Worm (Caenorhabditis elegans) whole organism, young adult: Measurements from ENCODE around the gene lips-5.
A peak's percentile ranks its signal among the peaks of the same experiment; 100 is the strongest.

Experiments
- B0035.1 ChIP-seq: sonication (generic microtip); optimal IDR thresholded peaks from 2 replicates; lab custom pipeline; 2016; ENCODE audit warnings: missing genetic modification characterization, mild to moderate bottlenecking, missing compliant biosample characterization, missing genotype, missing genetic modification reagents
- C17E4.6 ChIP-seq: fragments of 200-800 bp; sonication (Bioruptor generic); IDR thresholded peaks from 2 replicates; pipeline ENCODE4 v1.3.6; 2022; ENCODE audit warnings: missing genetic modification reagents, missing genetic modification characterization, missing compliant biosample characterization
- D2030.7 ChIP-seq: fragments of 200-800 bp; sonication (Bioruptor generic); IDR thresholded peaks from 2 replicates; pipeline ENCODE4 v1.3.6; 2022; ENCODE audit warnings: missing genetic modification reagents, missing genetic modification characterization, missing compliant biosample characterization
- F10E7.11 ChIP-seq: sonication (generic microtip); optimal IDR thresholded peaks from 2 replicates; lab custom pipeline; 2017; ENCODE audit warnings: mild to moderate bottlenecking, missing genetic modification characterization, moderate library complexity, missing compliant biosample characterization
- F33H1.4 ChIP-seq: fragments of 200-800 bp; sonication (Bioruptor generic); IDR thresholded peaks from 2 replicates; pipeline ENCODE4 v1.3.6; 2022; ENCODE audit warnings: missing genetic modification reagents, missing genetic modification characterization, missing compliant biosample characterization
- F37B4.10 ChIP-seq: fragments of 200-800 bp; sonication (Bioruptor generic); IDR thresholded peaks from 2 replicates; pipeline ENCODE4 v1.3.6; 2022; ENCODE audit warnings: missing genetic modification characterization, missing compliant biosample characterization
- F49E8.2 ChIP-seq: sonication (generic microtip); optimal IDR thresholded peaks from 3 replicates; lab custom pipeline; 2017; ENCODE audit warnings: missing genetic modification characterization, mild to moderate bottlenecking, missing compliant biosample characterization, antibody characterized with exemption, moderate library complexity; ENCODE audit not compliant: insufficient read depth
- F52B5.7 ChIP-seq: sonication (generic microtip); optimal IDR thresholded peaks from 2 replicates; lab custom pipeline; 2016; ENCODE audit warnings: mild to moderate bottlenecking, missing genetic modification characterization, missing compliant biosample characterization
- F57C9.4 ChIP-seq: sonication (generic microtip); optimal IDR thresholded peaks from 2 replicates; lab custom pipeline; 2017; ENCODE audit warnings: mild to moderate bottlenecking, missing genetic modification characterization, missing compliant biosample characterization
- T07F8.4 ChIP-seq: sonication (generic microtip); optimal IDR thresholded peaks from 2 replicates; lab custom pipeline; 2016; ENCODE audit warnings: mild to moderate bottlenecking, missing genetic modification characterization, moderate library complexity, missing compliant biosample characterization
- Y56A3A.18 ChIP-seq: fragments of 200-800 bp; sonication (Bioruptor generic); IDR thresholded peaks from 2 replicates; pipeline ENCODE4 v1.3.6; 2022; ENCODE audit warnings: missing genetic modification reagents, missing genetic modification characterization, missing compliant biosample characterization
- ZK185.1 ChIP-seq: sonication (generic microtip); optimal IDR thresholded peaks from 2 replicates; lab custom pipeline; 2016; ENCODE audit warnings: mild to moderate bottlenecking, missing genetic modification characterization, missing compliant biosample characterization; ENCODE audit not compliant: poor library complexity, severe bottlenecking
- akir-1 ChIP-seq: fragments of 200-800 bp; sonication (Bioruptor generic); optimal IDR thresholded peaks from 2 replicates; lab custom pipeline; 2018; ENCODE audit warnings: mild to moderate bottlenecking, missing genetic modification characterization, moderate library complexity, missing compliant biosample characterization
- ama-1 ChIP-seq, 3 experiments: fragments of 150-350 bp in 1 of 3; sonication (generic microtip) in 2 of 3; optimal IDR thresholded peaks; 2 replicates each; lab custom pipeline; 2014 to 2018; ENCODE audit warnings: missing biosample characterization in 2 of 3, missing genetic modification characterization in 2 of 3, missing genetic modification reagents in 2 of 3
- aptf-2 ChIP-seq: fragments of 200-800 bp; sonication (Bioruptor generic); conservative IDR thresholded peaks from 2 replicates; pipeline ENCODE4 v1.3.6; 2022; ENCODE audit warnings: missing genetic modification reagents, missing genetic modification characterization, missing compliant biosample characterization
- aptf-3 ChIP-seq: fragments of 200-800 bp; sonication (Bioruptor generic); IDR thresholded peaks from 2 replicates; pipeline ENCODE4 v1.3.6; 2022; ENCODE audit warnings: missing genetic modification characterization, missing compliant biosample characterization
- athp-1 ChIP-seq: sonication (generic microtip); optimal IDR thresholded peaks from 2 replicates; lab custom pipeline; 2017; ENCODE audit warnings: mild to moderate bottlenecking, missing genetic modification characterization, missing compliant biosample characterization
- attf-6 ChIP-seq: fragments of 200-800 bp; sonication (Bioruptor generic); IDR thresholded peaks from 2 replicates; pipeline ENCODE4 v1.3.6; 2022; ENCODE audit warnings: missing genetic modification reagents, missing genetic modification characterization, missing compliant biosample characterization
- ccch-3 ChIP-seq: fragments of 200-800 bp; sonication (Bioruptor generic); optimal IDR thresholded peaks from 2 replicates; lab custom pipeline; 2018; ENCODE audit warnings: mild to moderate bottlenecking, missing genetic modification characterization, missing compliant biosample characterization
- cebp-2 ChIP-seq: fragments of 200-800 bp; sonication (Bioruptor generic); IDR thresholded peaks from 2 replicates; pipeline ENCODE4 v1.3.6; 2022; ENCODE audit warnings: missing genetic modification characterization, missing compliant biosample characterization
- ceh-100 ChIP-seq: fragments of 200-800 bp; sonication (Bioruptor generic); IDR thresholded peaks from 2 replicates; pipeline ENCODE4 v1.3.6; 2022; ENCODE audit warnings: missing genetic modification reagents, missing genetic modification characterization, missing compliant biosample characterization
- ceh-27 ChIP-seq: fragments of 200-800 bp; sonication (Bioruptor generic); optimal IDR thresholded peaks from 2 replicates; lab custom pipeline; 2018; ENCODE audit warnings: mild to moderate bottlenecking, missing genetic modification characterization, moderate library complexity, missing compliant biosample characterization
- ceh-40 ChIP-seq: fragments of 200-800 bp; sonication (Bioruptor generic); IDR thresholded peaks from 2 replicates; pipeline ENCODE4 v1.3.6; 2022; ENCODE audit warnings: missing genetic modification characterization, missing compliant biosample characterization
- ceh-91 ChIP-seq: fragments of 200-800 bp; sonication (Bioruptor generic); IDR thresholded peaks from 2 replicates; pipeline ENCODE4 v1.3.6; 2022; ENCODE audit warnings: missing genetic modification reagents, missing genetic modification characterization, missing compliant biosample characterization
- chd-7 ChIP-seq: sonication (generic microtip); optimal IDR thresholded peaks from 2 replicates; lab custom pipeline; 2016; ENCODE audit warnings: mild to moderate bottlenecking, missing genetic modification characterization, moderate library complexity, missing compliant biosample characterization
- egrh-3 ChIP-seq: fragments of 200-800 bp; sonication (Bioruptor generic); IDR thresholded peaks from 2 replicates; pipeline ENCODE4 v1.3.6; 2022; ENCODE audit warnings: missing genetic modification reagents, missing genetic modification characterization, missing compliant biosample characterization
- ekl-4 ChIP-seq: fragments of 200-800 bp; sonication (Bioruptor generic); IDR thresholded peaks from 2 replicates; pipeline ENCODE4 v1.3.6; 2022; ENCODE audit warnings: missing genetic modification reagents, missing genetic modification characterization, missing compliant biosample characterization
- hlh-26 ChIP-seq: fragments of 200-800 bp; sonication (Bioruptor generic); conservative IDR thresholded peaks from 2 replicates; pipeline ENCODE4 v1.3.6; 2022; ENCODE audit warnings: missing genetic modification reagents, missing genetic modification characterization, missing compliant biosample characterization
- hmg-20 ChIP-seq: fragments of 200-800 bp; sonication (Bioruptor generic); IDR thresholded peaks from 2 replicates; pipeline ENCODE4 v1.3.6; 2022; ENCODE audit warnings: missing genetic modification reagents, missing genetic modification characterization, missing compliant biosample characterization
- hrde-1 ChIP-seq: sonication (generic microtip); optimal IDR thresholded peaks from 2 replicates; lab custom pipeline; 2016; ENCODE audit warnings: missing genetic modification characterization, mild to moderate bottlenecking, missing compliant biosample characterization, moderate library complexity, missing genotype, missing genetic modification reagents, borderline replicate concordance
- lag-1 ChIP-seq: fragments of 200-800 bp; sonication (Bioruptor generic); IDR thresholded peaks from 2 replicates; pipeline ENCODE4 v1.3.6; 2022; ENCODE audit warnings: missing genetic modification reagents, missing genetic modification characterization, missing compliant biosample characterization
- let-526 ChIP-seq: fragments of 200-800 bp; sonication (Bioruptor generic); IDR thresholded peaks from 2 replicates; pipeline ENCODE4 v1.3.6; 2022; ENCODE audit warnings: missing genetic modification reagents, missing genetic modification characterization, missing compliant biosample characterization
- lin-35 ChIP-seq, 3 experiments: fragments of 150-350 bp in 2 of 3; sonication (generic microtip) in 1 of 3; optimal IDR thresholded peaks; 2 replicates each; lab custom pipeline; 2014 to 2018; ENCODE audit warnings: missing biosample characterization in 3 of 3, missing genetic modification characterization in 3 of 3, missing genetic modification reagents in 3 of 3
- lin-54 ChIP-seq: fragments of 200-800 bp; sonication (Bioruptor generic); optimal IDR thresholded peaks from 2 replicates; lab custom pipeline; 2018; ENCODE audit warnings: mild to moderate bottlenecking, missing genetic modification characterization, missing compliant biosample characterization
- lsl-1 ChIP-seq: fragments of 200-800 bp; sonication (Bioruptor generic); optimal IDR thresholded peaks from 2 replicates; lab custom pipeline; 2018; ENCODE audit warnings: mild to moderate bottlenecking, missing genetic modification characterization, moderate library complexity, missing compliant biosample characterization
- lsy-27 ChIP-seq: sonication (generic microtip); optimal IDR thresholded peaks from 2 replicates; lab custom pipeline; 2017; ENCODE audit warnings: missing genetic modification characterization, mild to moderate bottlenecking, missing compliant biosample characterization, antibody characterized with exemption, missing genotype, borderline replicate concordance; ENCODE audit not compliant: insufficient read depth
- madf-10 ChIP-seq: sonication (generic microtip); optimal IDR thresholded peaks from 2 replicates; lab custom pipeline; 2016; ENCODE audit warnings: mild to moderate bottlenecking, missing genetic modification characterization, missing compliant biosample characterization
- mel-28 ChIP-seq: sonication (generic microtip); optimal IDR thresholded peaks from 2 replicates; lab custom pipeline; 2016; ENCODE audit warnings: borderline replicate concordance, mild to moderate bottlenecking, missing genetic modification characterization, missing compliant biosample characterization
- mes-4 ChIP-seq: sonication (generic microtip); optimal IDR thresholded peaks from 2 replicates; lab custom pipeline; 2016; ENCODE audit warnings: missing genotype, missing genetic modification characterization, missing compliant biosample characterization
- nhr-27 ChIP-seq: fragments of 200-800 bp; sonication (Bioruptor generic); optimal IDR thresholded peaks from 2 replicates; lab custom pipeline; 2018; ENCODE audit warnings: mild to moderate bottlenecking, missing genetic modification characterization, moderate library complexity, missing compliant biosample characterization
- pbrm-1 ChIP-seq: fragments of 200-800 bp; sonication (Bioruptor generic); IDR thresholded peaks from 2 replicates; pipeline ENCODE4 v1.3.6; 2022; ENCODE audit warnings: missing genetic modification reagents, missing genetic modification characterization, missing compliant biosample characterization
- rcor-1 ChIP-seq: fragments of 200-800 bp; sonication (Bioruptor generic); IDR thresholded peaks from 2 replicates; pipeline ENCODE4 v1.3.6; 2022; ENCODE audit warnings: missing genetic modification reagents, missing genetic modification characterization, missing compliant biosample characterization
- rec-8 ChIP-seq, 2 experiments: sonication (generic microtip); optimal IDR thresholded peaks; 2 replicates each; lab custom pipeline; 2016; ENCODE audit warnings: mild to moderate bottlenecking in 2 of 2, missing genetic modification characterization in 2 of 2, missing genetic modification reagents in 2 of 2, missing genotype in 2 of 2, missing biosample characterization in 1 of 2, missing compliant biosample characterization in 1 of 2, moderate library complexity in 1 of 2
- repo-1 ChIP-seq: sonication (generic microtip); optimal IDR thresholded peaks from 2 replicates; lab custom pipeline; 2017; ENCODE audit warnings: mild to moderate bottlenecking, missing genetic modification characterization, missing compliant biosample characterization
- sea-2 ChIP-seq: fragments of 200-800 bp; sonication (Bioruptor generic); IDR thresholded peaks from 2 replicates; pipeline ENCODE4 v1.3.6; 2022; ENCODE audit warnings: missing genetic modification characterization, missing compliant biosample characterization
- tlf-1 ChIP-seq: fragments of 200-800 bp; sonication (Bioruptor generic); optimal IDR thresholded peaks from 2 replicates; lab custom pipeline; 2018; ENCODE audit warnings: mild to moderate bottlenecking, missing genetic modification characterization, missing compliant biosample characterization
- xnd-1 ChIP-seq: sonication (generic microtip); optimal IDR thresholded peaks from 2 replicates; lab custom pipeline; 2016; ENCODE audit warnings: missing genotype, missing genetic modification reagents, missing genetic modification characterization, missing compliant biosample characterization
- ztf-3 ChIP-seq: fragments of 200-800 bp; sonication (Bioruptor generic); optimal IDR thresholded peaks from 2 replicates; lab custom pipeline; 2018; ENCODE audit warnings: mild to moderate bottlenecking, missing genetic modification characterization, missing compliant biosample characterization

Gene lips-5

DNA sequence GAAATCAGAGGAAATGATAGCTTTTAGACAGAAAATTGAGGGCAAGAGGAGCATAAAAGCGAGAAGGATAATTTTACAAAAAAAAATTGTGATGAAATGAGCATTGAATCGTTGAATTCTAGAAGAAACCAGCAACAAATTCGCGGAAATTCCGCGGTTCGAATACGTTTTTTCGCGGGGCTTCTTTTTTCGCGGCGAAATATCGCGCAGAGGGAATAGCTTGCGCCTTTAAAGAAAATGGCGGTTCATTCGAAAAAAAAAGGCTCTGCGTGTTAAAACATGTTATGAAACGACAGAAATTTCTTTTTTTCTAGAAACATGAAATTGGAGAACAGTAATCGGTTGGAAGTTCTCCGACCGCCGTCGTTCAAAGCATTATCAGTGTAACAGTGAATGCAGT, 48.9 kb upstream of the lips-5 start (continued):
- no peak for TF ChIP-seq rec-8 (tag; optimal IDR thresholded peaks at IDR 0.05; lab: Kevin White, UChicago)
- peak; percentile 51; the same call in 1 of the 2 replicates for TF ChIP-seq ceh-100
- TF ChIP-seq ceh-91 = peak; percentile 96
- no peak for TF ChIP-seq F37B4.10 (GFP tag; lab: Robert Waterston, UW)
- peak; percentile 50; the same call in 1 of the 2 replicates for TF ChIP-seq C17E4.6 (GFP tag; lab: Robert Waterston, UW)
- TF ChIP-seq ekl-4 (GFP tag; lab: Robert Waterston, UW) = peak; percentile 83
- TF ChIP-seq T07F8.4 (tag; lab: Kevin White, UChicago) = no peak
- TF ChIP-seq ztf-3 (GFP tag; lab: Kevin White, UChicago) = no peak
- TF ChIP-seq mes-4 (tag; lab: Kevin White, UChicago) = no peak
- TF ChIP-seq tlf-1 = peak; percentile 65
- TF ChIP-seq F57C9.4 (tag; lab: Kevin White, UChicago) = no peak
- peak; percentile 73 for TF ChIP-seq lsl-1
- no peak for TF ChIP-seq aptf-3 (GFP tag; lab: Robert Waterston, UW)
- no peak for TF ChIP-seq nhr-27 (tag; lab: Kevin White, UChicago)
- TF ChIP-seq egrh-3 (GFP tag; lab: Robert Waterston, UW) = no peak
- no peak for TF ChIP-seq B0035.1
- TF ChIP-seq F49E8.2 (tag; lab: Kevin White, UChicago) = peak; percentile 45
- TF ChIP-seq hrde-1 = no peak
- TF ChIP-seq lin-54 (GFP tag; lab: Kevin White, UChicago) = peak; percentile 81
- no peak for TF ChIP-seq athp-1
- no peak for TF ChIP-seq ceh-40
- TF ChIP-seq lag-1 (GFP tag; lab: Robert Waterston, UW) = no peak
- no peak for TF ChIP-seq madf-10 (tag; lab: Kevin White, UChicago)
- no peak for TF ChIP-seq ama-1 (optimal IDR thresholded peaks at IDR 0.05; lab: Kevin White, UChicago)
- TF ChIP-seq ama-1 (GFP tag; optimal IDR thresholded peaks at IDR 0.05; lab: Kevin White, UChicago) = no peak
- peak; percentile 56; the same call in 1 of the 2 replicates for TF ChIP-seq pbrm-1 (GFP tag; lab: Robert Waterston, UW)
- TF ChIP-seq chd-7 (tag; lab: Kevin White, UChicago) = no peak
- TF ChIP-seq D2030.7 (GFP tag; lab: Robert Waterston, UW) = peak; percentile 95
- no peak for TF ChIP-seq ceh-27 (GFP tag; lab: Kevin White, UChicago)
- peak in 2 of 3 experiments; percentile 42 to 61 for TF ChIP-seq lin-35 (GFP tag; optimal IDR thresholded peaks at IDR 0.05; lab: Kevin White, UChicago)
- peak; percentile 49; the same call in 1 of the 2 replicates for TF ChIP-seq attf-6
- TF ChIP-seq mel-28 (tag; lab: Kevin White, UChicago) = no peak
- no peak for TF ChIP-seq sea-2
- TF ChIP-seq let-526 (GFP tag; lab: Robert Waterston, UW) = no peak
- TF ChIP-seq hmg-20 (GFP tag; lab: Robert Waterston, UW) = no peak
- peak; percentile 94 for TF ChIP-seq F33H1.4 (GFP tag; lab: Robert Waterston, UW)
- no peak for TF ChIP-seq F10E7.11 (tag; lab: Kevin White, UChicago)
- TF ChIP-seq cebp-2 = no peak
- TF ChIP-seq aptf-2 (GFP tag; lab: Robert Waterston, UW) = no peak
- TF ChIP-seq ccch-3 = no peak
- TF ChIP-seq hlh-26 (GFP tag; lab: Robert Waterston, UW) = no peak
- no peak for TF ChIP-seq ZK185.1 (tag; lab: Kevin White, UChicago)
- TF ChIP-seq repo-1 (tag; lab: Kevin White, UChicago) = no peak
- no peak for TF ChIP-seq F52B5.7 (tag; lab: Kevin White, UChicago)
- no peak for TF ChIP-seq lsy-27 (tag; lab: Kevin White, UChicago)
- no peak for TF ChIP-seq akir-1 (GFP tag; lab: Kevin White, UChicago)
- TF ChIP-seq xnd-1 (tag; lab: Kevin White, UChicago) = peak; percentile 88
- peak; percentile 50; the same call in 1 of the 2 replicates for TF ChIP-seq rcor-1 (GFP tag; lab: Robert Waterston, UW)
- TF ChIP-seq Y56A3A.18 (GFP tag; lab: Robert Waterston, UW) = no peak
